Worm (Caenorhabditis elegans): ENCODE measurements around the gene kin-18.

kin-18 gene

ce11 chrIII:6145896-6146295 lies 27.5 kb downstream of the kin-18 start, which contains the start of gene Y42G9A.3:
Gene Y42G9A.3 (plus strand): TSS chrIII:6146258.
- TF ChIP-seq dao-5 (tag; optimal IDR thresholded peaks at IDR 0.05) (no peak), him-1 (tag; optimal IDR thresholded peaks at IDR 0.05) (no peak), W03F9.2 (tag; optimal IDR thresholded peaks at IDR 0.05) (no peak)

- TF ChIP-seq him-1 (tag; optimal IDR thresholded peaks at IDR 0.05): no peak
- TF ChIP-seq W03F9.2 (tag; optimal IDR thresholded peaks at IDR 0.05): no peak
- no peak for TF ChIP-seq dao-5 (tag; optimal IDR thresholded peaks at IDR 0.05)
Observed at ce11 chrIII:6146797-6147196, 28.4 kb downstream of the kin-18 start.

ce11 chrIII:6147903-6148302 lies 29.5 kb downstream of the kin-18 start, which contains the start of gene Y42G9A.2:
Gene Y42G9A.2 (plus strand): TSS chrIII:6148186.
- TF ChIP-seq dao-5 (tag; optimal IDR thresholded peaks at IDR 0.05) (no peak), W03F9.2 (tag; optimal IDR thresholded peaks at IDR 0.05) (no peak), him-1 (tag; optimal IDR thresholded peaks at IDR 0.05) (no peak)

ce11 chrIII:6148684-6149083 lies 30.3 kb downstream of the kin-18 start:
- TF ChIP-seq him-1 (tag; optimal IDR thresholded peaks at IDR 0.05) (no peak), dao-5 (tag; optimal IDR thresholded peaks at IDR 0.05) (no peak), W03F9.2 (tag; optimal IDR thresholded peaks at IDR 0.05) (no peak)

- TF ChIP-seq W03F9.2 (tag; optimal IDR thresholded peaks at IDR 0.05) (peak; percentile 27), him-1 (tag; optimal IDR thresholded peaks at IDR 0.05) (no peak)
Observed at ce11 chrIII:6149467-6150072, 31.1 kb downstream of the kin-18 start, which contains the start of the genes wht-7 and Y42G9A.1. Gene wht-7 (minus strand): TSS chrIII:6149597. Gene Y42G9A.1 (plus strand): TSS chrIII:6149961.

- TF ChIP-seq dao-5 (tag; optimal IDR thresholded peaks at IDR 0.05) (no peak), W03F9.2 (tag; optimal IDR thresholded peaks at IDR 0.05) (no peak), him-1 (tag; optimal IDR thresholded peaks at IDR 0.05) (no peak)
Observed at ce11 chrIII:6154586-6154985, 36.2 kb downstream of the kin-18 start.

- TF ChIP-seq W03F9.2 (tag; optimal IDR thresholded peaks at IDR 0.05) (no peak), him-1 (tag; optimal IDR thresholded peaks at IDR 0.05) (no peak), dao-5 (tag; optimal IDR thresholded peaks at IDR 0.05) (no peak)
Observed at ce11 chrIII:6155787-6156186, 37.4 kb downstream of the kin-18 start.

- TF ChIP-seq him-1 (tag; optimal IDR thresholded peaks at IDR 0.05): no peak
- no peak for TF ChIP-seq dao-5 (tag; optimal IDR thresholded peaks at IDR 0.05)
- TF ChIP-seq W03F9.2 (tag; optimal IDR thresholded peaks at IDR 0.05): no peak
Observed at ce11 chrIII:6157708-6158321, 39.4 kb downstream of the kin-18 start, which contains the start of gene anmt-2. Gene anmt-2 (minus strand): TSS chrIII:6157758.

ce11 chrIII:6158642-6159475 lies 40.4 kb downstream of the kin-18 start, which contains the start of gene nfm-1:
Gene nfm-1 (plus strand): TSS chrIII:6159453.
- TF ChIP-seq him-1 (tag; optimal IDR thresholded peaks at IDR 0.05): peak; percentile 46
- TF ChIP-seq W03F9.2 (tag; optimal IDR thresholded peaks at IDR 0.05): peak; percentile 23
- TF ChIP-seq dao-5 (tag; optimal IDR thresholded peaks at IDR 0.05): no peak

- no peak for TF ChIP-seq W03F9.2 (tag; optimal IDR thresholded peaks at IDR 0.05)
- no peak for TF ChIP-seq dao-5 (tag; optimal IDR thresholded peaks at IDR 0.05)
- no peak for TF ChIP-seq him-1 (tag; optimal IDR thresholded peaks at IDR 0.05)
Observed at ce11 chrIII:6163381-6163780, 45.0 kb downstream of the kin-18 start.

ce11 chrIII:6164253-6164971 lies 46.0 kb downstream of the kin-18 start, which contains the start of gene F42A10.9:
Gene F42A10.9 (plus strand): TSS chrIII:6164573.
- TF ChIP-seq him-1 (tag; optimal IDR thresholded peaks at IDR 0.05) (no peak), dao-5 (tag; optimal IDR thresholded peaks at IDR 0.05) (no peak), W03F9.2 (tag; optimal IDR thresholded peaks at IDR 0.05) (no peak)

- no peak for TF ChIP-seq W03F9.2 (tag; optimal IDR thresholded peaks at IDR 0.05)
- no peak for TF ChIP-seq dao-5 (tag; optimal IDR thresholded peaks at IDR 0.05)
- TF ChIP-seq him-1 (tag; optimal IDR thresholded peaks at IDR 0.05): no peak
Observed at ce11 chrIII:6165240-6165639, 46.8 kb downstream of the kin-18 start.

- TF ChIP-seq W03F9.2 (tag; optimal IDR thresholded peaks at IDR 0.05) (no peak), dao-5 (tag; optimal IDR thresholded peaks at IDR 0.05) (no peak), him-1 (tag; optimal IDR thresholded peaks at IDR 0.05) (no peak)
Observed at ce11 chrIII:6166634-6167033, 48.2 kb downstream of the kin-18 start.

All from whole organism, L4/young adult.